Fruit fly (Drosophila melanogaster) whole organism, adult: ENCODE results near the gene Osi18.

Experiments used
- CG1620 ChIP-seq: fragments of 200-800 bp; sonication (Bioruptor generic); optimal IDR thresholded peaks from 2 replicates; lab custom pipeline; 2016; ENCODE audit warnings: missing biosample characterization, missing genetic modification characterization
- CG7101 ChIP-seq: fragments of 200-800 bp; sonication (Bioruptor generic); optimal IDR thresholded peaks from 2 replicates; lab custom pipeline; 2018; ENCODE audit warnings: missing biosample characterization, mild to moderate bottlenecking, missing genetic modification characterization, moderate library complexity
- kay ChIP-seq: fragments of 200-800 bp; sonication (Bioruptor generic); peaks from one replicate; lab custom pipeline; 2016; ENCODE audit warnings: missing biosample characterization, missing genetic modification characterization, borderline replicate concordance

dm6 chr3R:6329774-6330298 lies at the start of gene Osi18:
- TF ChIP-seq CG7101 (tag; lab: Kevin White, UChicago) (no peak), kay (GFP tag; lab: Kevin White, UChicago) (no peak), CG1620 (GFP tag; lab: Kevin White, UChicago) (no peak)
